Worm (Caenorhabditis elegans): ENCODE measurements around the gene F55B11.7.

The F55B11.7 gene

DNA sequence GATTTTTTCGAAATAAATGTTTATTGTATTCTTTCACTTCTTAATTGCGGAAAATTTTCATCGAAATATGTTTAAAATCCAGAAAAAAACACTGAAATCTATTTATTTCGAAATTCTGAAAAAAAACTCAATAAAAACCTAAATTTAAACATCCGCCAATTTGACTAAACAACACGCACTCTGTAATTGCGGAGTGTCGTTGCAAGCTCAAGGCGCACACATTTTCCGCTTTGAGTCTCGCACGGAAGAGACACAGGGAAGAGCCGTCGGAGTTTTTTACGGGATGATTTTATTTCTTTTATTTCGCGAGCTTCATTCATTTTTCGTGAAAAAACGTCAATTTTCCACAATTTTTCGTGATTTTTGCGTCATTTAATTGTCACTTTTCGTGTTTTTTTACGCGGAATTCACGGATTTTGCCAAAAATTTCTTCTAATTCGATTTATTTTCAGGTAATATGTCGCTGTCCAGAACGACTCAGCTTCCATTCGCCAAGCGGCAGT lies 42.3 kb upstream of the F55B11.7 start, which contains the start of gene dld-1 (continued):
- TF ChIP-seq lin-39 (tag; optimal IDR thresholded peaks at IDR 0.05) (peak; percentile 100), nhr-11 (tag; optimal IDR thresholded peaks at IDR 0.05) (peak; percentile 73), tbx-2 (tag; optimal IDR thresholded peaks at IDR 0.05) (peak; percentile 64), unc-39 (tag; optimal IDR thresholded peaks at IDR 0.05) (no peak), ceh-16 (tag; optimal IDR thresholded peaks at IDR 0.05) (peak; percentile 51), fkh-2 (tag; optimal IDR thresholded peaks at IDR 0.05) (no peak), nhr-76 (tag; optimal IDR thresholded peaks at IDR 0.05) (no peak), nhr-23 (tag; optimal IDR thresholded peaks at IDR 0.05) (peak; percentile 99)

DNA sequence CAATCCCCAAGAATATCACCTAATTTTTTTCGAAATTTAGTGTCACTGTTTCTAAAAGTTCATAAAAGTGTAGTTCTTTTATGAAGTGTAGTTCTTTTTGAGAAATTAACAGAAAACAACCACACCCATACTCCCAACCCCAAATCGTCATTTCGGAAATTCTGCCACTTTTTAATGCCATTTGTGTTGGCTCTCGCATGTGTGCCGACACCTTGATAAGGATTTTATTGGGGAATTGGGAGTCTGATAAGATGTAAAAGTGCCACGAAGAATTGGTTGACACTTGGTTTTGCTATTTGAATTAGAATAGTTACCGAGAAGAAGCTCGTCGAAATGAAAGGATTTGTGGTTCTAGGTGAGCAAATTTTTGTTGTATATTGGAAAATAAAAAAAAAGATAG lies 34.8 kb upstream of the F55B11.7 start, which contains the start of gene nspg-9:
TSS of gene nspg-9 (plus strand) at position 234 of the 400 bp plus-strand sequence.
- TF ChIP-seq pha-4 (tag; optimal IDR thresholded peaks at IDR 0.05) (no peak), nfya-1 (tag; optimal IDR thresholded peaks at IDR 0.05; ENCODE audit: insufficient read depth) (no peak), zag-1 (tag; optimal IDR thresholded peaks at IDR 0.05) (no peak), tbx-2 (tag; optimal IDR thresholded peaks at IDR 0.05) (no peak), pqm-1 (tag; optimal IDR thresholded peaks at IDR 0.05) (peak; percentile 65), fkh-10 (GFP tag; optimal IDR thresholded peaks at IDR 0.05) (no peak), elt-2 (tag; optimal IDR thresholded peaks at IDR 0.05) (peak; percentile 87), ZK546.5 (tag; optimal IDR thresholded peaks at IDR 0.05) (no peak)

DNA sequence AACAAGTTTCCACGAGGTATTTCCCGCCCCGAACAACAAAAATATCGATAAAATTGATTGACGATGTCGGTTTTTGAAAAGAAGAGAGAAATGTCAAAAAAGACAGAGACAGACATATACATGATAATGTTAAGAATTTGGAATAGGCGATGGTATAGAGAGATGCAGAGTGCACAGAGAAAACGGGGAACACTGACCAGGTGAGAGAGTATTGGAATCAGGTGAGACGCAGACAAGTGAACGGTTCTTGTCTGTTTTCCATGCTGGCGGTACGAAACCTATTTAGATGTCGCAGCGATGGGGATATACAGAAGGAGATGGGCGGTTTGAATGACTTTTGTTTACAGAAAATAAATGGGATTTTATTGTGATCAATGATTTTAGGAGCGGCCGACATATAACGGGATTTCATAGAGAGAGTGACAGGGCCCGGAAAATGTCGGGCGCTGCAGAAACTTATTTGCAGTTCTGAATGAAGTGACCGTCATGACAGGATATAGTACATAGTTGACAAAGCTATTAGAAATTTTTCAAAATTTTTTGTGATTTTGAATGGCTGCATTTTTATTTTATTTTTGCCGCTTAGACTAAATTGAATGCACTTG lies 23.5 kb upstream of the F55B11.7 start:
- TF ChIP-seq nhr-23 (tag; optimal IDR thresholded peaks at IDR 0.05) (peak; percentile 42), nhr-43 (tag; optimal IDR thresholded peaks at IDR 0.05; ENCODE audit: poor library complexity, severe bottlenecking) (peak; percentile 56), nhr-25 (tag; optimal IDR thresholded peaks at IDR 0.05) (peak; percentile 30), ZK546.5 (tag; optimal IDR thresholded peaks at IDR 0.05) (no peak), ztf-11 (tag; optimal IDR thresholded peaks at IDR 0.05) (no peak), hmg-11 (tag; optimal IDR thresholded peaks at IDR 0.05) (peak; percentile 62), elt-2 (tag; optimal IDR thresholded peaks at IDR 0.05) (peak; percentile 21), elt-3 (tag; optimal IDR thresholded peaks at IDR 0.05) (peak in 1 of 3 experiments; percentile 15), ceh-28 (tag; optimal IDR thresholded peaks at IDR 0.05) (peak; percentile 21), snpc-4 (tag; optimal IDR thresholded peaks at IDR 0.05) (peak; percentile 94), nfya-1 (tag; optimal IDR thresholded peaks at IDR 0.05; ENCODE audit: insufficient read depth) (peak; percentile 1)

DNA sequence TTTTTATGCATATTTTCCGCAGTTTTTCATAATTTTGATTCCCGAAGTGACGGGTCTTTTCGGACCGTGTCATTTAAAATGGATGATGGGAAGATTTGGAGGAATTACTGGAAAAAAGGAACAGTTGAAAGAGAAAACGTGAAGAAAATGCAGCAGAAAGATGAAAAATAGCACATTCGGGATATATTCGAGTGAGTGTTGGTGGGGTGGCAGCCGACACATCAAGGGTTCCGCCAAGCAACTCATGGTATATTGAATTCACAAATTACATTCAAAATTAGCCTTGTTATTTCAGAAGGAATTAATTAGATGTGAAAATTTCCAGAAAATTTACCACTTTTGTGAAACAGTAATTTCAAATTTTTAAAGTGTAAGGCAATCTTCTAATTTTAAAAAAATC lies 22.2 kb upstream of the F55B11.7 start, which contains the start of gene tra-3:
TSS of gene tra-3 (minus strand) at position 107 of the 400 bp plus-strand sequence.
- no peak for TF ChIP-seq nhr-25 (tag; optimal IDR thresholded peaks at IDR 0.05)
- no peak for TF ChIP-seq aly-2 (tag; optimal IDR thresholded peaks at IDR 0.05)
- TF ChIP-seq ztf-4 (tag; optimal IDR thresholded peaks at IDR 0.05): no peak
- TF ChIP-seq fkh-2 (tag; optimal IDR thresholded peaks at IDR 0.05): no peak
- TF ChIP-seq nhr-23 (tag; optimal IDR thresholded peaks at IDR 0.05): no peak
- TF ChIP-seq ama-1 (optimal IDR thresholded peaks at IDR 0.05): no peak
- TF ChIP-seq nfya-1 (tag; optimal IDR thresholded peaks at IDR 0.05; ENCODE audit: insufficient read depth): no peak
- no peak for TF ChIP-seq hmg-11 (tag; optimal IDR thresholded peaks at IDR 0.05)
- TF ChIP-seq pha-4 (tag; optimal IDR thresholded peaks at IDR 0.05): no peak
- TF ChIP-seq ceh-16 (tag; optimal IDR thresholded peaks at IDR 0.05): no peak
- TF ChIP-seq nhr-11 (tag; optimal IDR thresholded peaks at IDR 0.05): no peak
- no peak for TF ChIP-seq sea-2 (GFP tag; optimal IDR thresholded peaks at IDR 0.05)
- no peak for TF ChIP-seq fos-1 (tag; optimal IDR thresholded peaks at IDR 0.05)
- no peak for TF ChIP-seq egl-27 (tag; optimal IDR thresholded peaks at IDR 0.05)
- TF ChIP-seq unc-39 (tag; optimal IDR thresholded peaks at IDR 0.05): no peak
- no peak for TF ChIP-seq tbx-2 (tag; optimal IDR thresholded peaks at IDR 0.05)
- TF ChIP-seq mdl-1 (tag; optimal IDR thresholded peaks at IDR 0.05): no peak
- TF ChIP-seq snpc-4 (tag; optimal IDR thresholded peaks at IDR 0.05): no peak
- no peak for TF ChIP-seq pqm-1 (tag; optimal IDR thresholded peaks at IDR 0.05)
- no peak for TF ChIP-seq skn-1 (tag; optimal IDR thresholded peaks at IDR 0.05)

DNA sequence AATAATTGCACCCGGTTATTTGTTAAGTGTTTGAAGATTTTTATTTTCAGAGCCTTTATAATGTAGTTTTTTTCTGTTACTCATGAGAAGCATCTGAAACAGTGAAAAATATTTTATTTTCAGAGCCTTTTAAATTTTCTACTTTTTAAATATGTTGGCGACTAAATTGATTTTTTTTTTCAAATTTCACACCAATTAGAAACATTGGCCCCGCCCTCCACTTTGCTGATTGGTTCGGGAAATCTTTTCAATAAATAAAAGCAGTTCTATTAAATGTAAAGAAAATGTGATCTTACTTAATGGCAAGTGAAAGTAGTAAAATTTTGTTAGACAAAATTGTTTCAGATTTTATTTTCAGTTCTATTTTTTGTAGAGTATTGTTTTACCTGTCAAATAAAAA lies 15.6 kb upstream of the F55B11.7 start:
- TF ChIP-seq nfya-1 (tag; optimal IDR thresholded peaks at IDR 0.05; ENCODE audit: insufficient read depth) (peak; percentile 72), nhr-237 (tag; optimal IDR thresholded peaks at IDR 0.05) (no peak)

Measured in whole organism, L3 larva.